Worm (Caenorhabditis elegans) whole organism, L3 larva: ENCODE measurements around the gene ehbp-1.
A peak's percentile ranks its signal among the peaks of the same experiment; 100 is the strongest.

Experiments
- R02D3.7 ChIP-seq: fragments of 150-350 bp; optimal IDR thresholded peaks from 2 replicates; lab custom pipeline; 2014; ENCODE audit warnings: missing biosample characterization, missing genetic modification characterization
- ZK546.5 ChIP-seq: sonication (generic microtip); optimal IDR thresholded peaks from 2 replicates; lab custom pipeline; 2017; ENCODE audit warnings: missing biosample characterization, missing genetic modification characterization
- aly-2 ChIP-seq: fragments of 150-350 bp; optimal IDR thresholded peaks from 2 replicates; lab custom pipeline; 2014; ENCODE audit warnings: missing biosample characterization, missing genetic modification characterization
- ama-1 ChIP-seq: fragments of 150-350 bp; optimal IDR thresholded peaks from 2 replicates; lab custom pipeline; 2018
- ceh-16 ChIP-seq: sonication (generic microtip); optimal IDR thresholded peaks from 2 replicates; lab custom pipeline; 2017; ENCODE audit warnings: missing biosample characterization, missing genetic modification characterization
- ceh-28 ChIP-seq: fragments of 150-350 bp; optimal IDR thresholded peaks from 2 replicates; lab custom pipeline; 2014; ENCODE audit warnings: missing biosample characterization, missing genetic modification reagents, missing genetic modification characterization
- ceh-82 ChIP-seq: fragments of 150-350 bp; optimal IDR thresholded peaks from 2 replicates; lab custom pipeline; 2014; ENCODE audit warnings: missing biosample characterization, missing genetic modification characterization
- ceh-9 ChIP-seq: sonication (generic microtip); optimal IDR thresholded peaks from 2 replicates; lab custom pipeline; 2018; ENCODE audit warnings: missing biosample characterization, missing genetic modification characterization
- daf-12 ChIP-seq: fragments of 150-350 bp; optimal IDR thresholded peaks from 2 replicates; lab custom pipeline; 2014; ENCODE audit warnings: missing biosample characterization, missing genetic modification reagents, missing genetic modification characterization
- egl-27 ChIP-seq: sonication (generic microtip); optimal IDR thresholded peaks from 4 replicates; lab custom pipeline; 2017; ENCODE audit warnings: missing biosample characterization, missing genetic modification reagents, missing genetic modification characterization
- egl-5 ChIP-seq: fragments of 150-350 bp; optimal IDR thresholded peaks from 2 replicates; lab custom pipeline; 2017; ENCODE audit warnings: missing biosample characterization, missing genetic modification reagents, missing genetic modification characterization, inconsistent platforms
- elt-1 ChIP-seq: fragments of 150-350 bp; optimal IDR thresholded peaks from 2 replicates; lab custom pipeline; 2014; ENCODE audit warnings: missing biosample characterization, missing genetic modification characterization
- elt-2 ChIP-seq: sonication (generic microtip); optimal IDR thresholded peaks from 2 replicates; lab custom pipeline; 2016; ENCODE audit warnings: missing genetic modification reagents, mild to moderate bottlenecking, missing genetic modification characterization, missing compliant biosample characterization
- elt-3 ChIP-seq, 3 experiments: fragments of 150-350 bp in 1 of 3; sonication (generic microtip) in 2 of 3; optimal IDR thresholded peaks; 2 replicates in 2 of 3; 4 replicates in 1 of 3; lab custom pipeline; 2014 to 2017; ENCODE audit warnings: missing biosample characterization in 3 of 3, missing genetic modification characterization in 3 of 3
- eor-1 ChIP-seq, 2 experiments: fragments of 150-350 bp; optimal IDR thresholded peaks; 2 replicates each; lab custom pipeline; 2014 to 2018; ENCODE audit warnings: missing biosample characterization in 2 of 2, missing genetic modification characterization in 2 of 2
- fkh-10 ChIP-seq: sonication (generic microtip); optimal IDR thresholded peaks from 2 replicates; lab custom pipeline; 2017; ENCODE audit warnings: missing biosample characterization, missing genetic modification reagents, missing genetic modification characterization
- fkh-2 ChIP-seq: fragments of 150-350 bp; optimal IDR thresholded peaks from 2 replicates; lab custom pipeline; 2014; ENCODE audit warnings: missing biosample characterization, missing genetic modification reagents, missing genetic modification characterization
- fos-1 ChIP-seq: fragments of 150-350 bp; optimal IDR thresholded peaks from 2 replicates; lab custom pipeline; 2014; ENCODE audit warnings: missing biosample characterization, missing genetic modification characterization
- hmg-11 ChIP-seq: sonication (generic microtip); optimal IDR thresholded peaks from 2 replicates; lab custom pipeline; 2016; ENCODE audit warnings: missing genetic modification characterization, missing compliant biosample characterization
- jun-1 ChIP-seq: fragments of 150-350 bp; optimal IDR thresholded peaks from 2 replicates; lab custom pipeline; 2014; ENCODE audit warnings: missing biosample characterization, missing genetic modification reagents, missing genetic modification characterization
- lin-15B ChIP-seq: fragments of 150-350 bp; optimal IDR thresholded peaks from 2 replicates; lab custom pipeline; 2014; ENCODE audit warnings: missing biosample characterization, missing genetic modification characterization
- lin-39 ChIP-seq: fragments of 150-350 bp; optimal IDR thresholded peaks from 2 replicates; lab custom pipeline; 2018; ENCODE audit warnings: missing biosample characterization, missing genetic modification reagents, missing genetic modification characterization
- lsy-12 ChIP-seq: sonication (generic microtip); optimal IDR thresholded peaks from 2 replicates; lab custom pipeline; 2016; ENCODE audit warnings: mild to moderate bottlenecking, missing genetic modification characterization, missing compliant biosample characterization
- mdl-1 ChIP-seq: fragments of 150-350 bp; optimal IDR thresholded peaks from 2 replicates; lab custom pipeline; 2014; ENCODE audit warnings: missing biosample characterization, missing genetic modification characterization
- mml-1 ChIP-seq: fragments of 150-350 bp; sonication (generic microtip); optimal IDR thresholded peaks from 3 replicates; lab custom pipeline; 2014; ENCODE audit warnings: missing biosample characterization, missing genetic modification characterization
- nfya-1 ChIP-seq: sonication (generic microtip); optimal IDR thresholded peaks from 2 replicates; lab custom pipeline; 2017; ENCODE audit warnings: missing genetic modification characterization, mild to moderate bottlenecking, missing compliant biosample characterization, antibody characterized with exemption, moderate library complexity; ENCODE audit not compliant: insufficient read depth
- nhr-12 ChIP-seq: fragments of 150-350 bp; optimal IDR thresholded peaks from 2 replicates; lab custom pipeline; 2014; ENCODE audit warnings: missing biosample characterization, missing genetic modification characterization
- nhr-23 ChIP-seq: fragments of 150-350 bp; optimal IDR thresholded peaks from 2 replicates; lab custom pipeline; 2014; ENCODE audit warnings: missing biosample characterization, missing genetic modification reagents, missing genetic modification characterization
- nhr-237 ChIP-seq: fragments of 150-350 bp; optimal IDR thresholded peaks from 2 replicates; lab custom pipeline; 2014; ENCODE audit warnings: missing biosample characterization, missing genetic modification characterization
- nhr-25 ChIP-seq: sonication (generic microtip); optimal IDR thresholded peaks from 2 replicates; lab custom pipeline; 2017; ENCODE audit warnings: missing biosample characterization, missing genetic modification characterization
- nhr-28 ChIP-seq: fragments of 150-350 bp; optimal IDR thresholded peaks from 2 replicates; lab custom pipeline; 2014; ENCODE audit warnings: missing biosample characterization, missing genetic modification characterization
- nhr-43 ChIP-seq: sonication (generic microtip); optimal IDR thresholded peaks from 2 replicates; lab custom pipeline; 2016; ENCODE audit warnings: mild to moderate bottlenecking, missing genetic modification characterization, missing compliant biosample characterization; ENCODE audit not compliant: poor library complexity, severe bottlenecking
- nhr-67 ChIP-seq: fragments of 150-350 bp; optimal IDR thresholded peaks from 2 replicates; lab custom pipeline; 2014; ENCODE audit warnings: missing biosample characterization, missing genetic modification characterization
- nhr-76 ChIP-seq: fragments of 150-350 bp; sonication (generic microtip); optimal IDR thresholded peaks from 5 replicates; lab custom pipeline; 2014; ENCODE audit warnings: missing biosample characterization, missing genetic modification characterization
- nhr-77 ChIP-seq: fragments of 150-350 bp; optimal IDR thresholded peaks from 2 replicates; lab custom pipeline; 2014; ENCODE audit warnings: missing biosample characterization, missing genetic modification characterization
- pha-4 ChIP-seq: fragments of 150-350 bp; optimal IDR thresholded peaks from 2 replicates; lab custom pipeline; 2014; ENCODE audit warnings: missing biosample characterization, missing genetic modification reagents, missing genetic modification characterization
- pqm-1 ChIP-seq: fragments of 150-350 bp; optimal IDR thresholded peaks from 2 replicates; lab custom pipeline; 2017; ENCODE audit warnings: missing biosample characterization, missing genetic modification characterization, inconsistent platforms
- sea-2 ChIP-seq: fragments of 150-350 bp; sonication (generic microtip); optimal IDR thresholded peaks from 4 replicates; lab custom pipeline; 2014; ENCODE audit warnings: missing biosample characterization, missing genetic modification reagents, missing genetic modification characterization
- snpc-4 ChIP-seq: fragments of 150-350 bp; optimal IDR thresholded peaks from 2 replicates; lab custom pipeline; 2014; ENCODE audit warnings: missing biosample characterization, missing genetic modification characterization
- tbx-2 ChIP-seq: sonication (generic microtip); optimal IDR thresholded peaks from 2 replicates; lab custom pipeline; 2016; ENCODE audit warnings: mild to moderate bottlenecking, missing genetic modification characterization, missing compliant biosample characterization
- unc-39 ChIP-seq: sonication (generic microtip); optimal IDR thresholded peaks from 4 replicates; lab custom pipeline; 2017; ENCODE audit warnings: missing biosample characterization, missing genetic modification characterization
- unc-62 ChIP-seq: fragments of 150-350 bp; sonication (generic microtip); optimal IDR thresholded peaks from 4 replicates; lab custom pipeline; 2014; ENCODE audit warnings: missing biosample characterization, missing genetic modification reagents, missing genetic modification characterization
- zag-1 ChIP-seq: fragments of 150-350 bp; optimal IDR thresholded peaks from 2 replicates; lab custom pipeline; 2014; ENCODE audit warnings: missing biosample characterization, missing genetic modification characterization
- ztf-11 ChIP-seq: fragments of 150-350 bp; optimal IDR thresholded peaks from 2 replicates; lab custom pipeline; 2014; ENCODE audit warnings: missing biosample characterization, missing genetic modification characterization
- ztf-4 ChIP-seq: fragments of 150-350 bp; optimal IDR thresholded peaks from 2 replicates; lab custom pipeline; 2014; ENCODE audit warnings: missing biosample characterization, missing genetic modification characterization

ehbp-1 gene

ce11 chrV:9545238-9545709 lies 5.2 kb upstream of the ehbp-1 start, which contains the start of the genes his-35 and his-41:
Gene his-35 (minus strand): TSS chrV:9545288.
Gene his-41 (plus strand): TSS chrV:9545536.
- peak; percentile 37 for TF ChIP-seq lin-15B
- peak; percentile 15 for TF ChIP-seq nhr-43 (tag; lab: Kevin White, UChicago)
- peak; percentile 57 for TF ChIP-seq lin-39 (tag; lab: Kevin White, UChicago)
- TF ChIP-seq nhr-25 (tag; lab: Kevin White, UChicago): peak; percentile 77
- peak; percentile 7 for TF ChIP-seq ceh-28 (tag; lab: Kevin White, UChicago)
- TF ChIP-seq lsy-12 (tag; lab: Kevin White, UChicago): peak; percentile 3
- no peak for TF ChIP-seq aly-2
- TF ChIP-seq nfya-1 (tag; lab: Kevin White, UChicago): peak; percentile 69
- peak; percentile 34 for TF ChIP-seq pha-4
- peak; percentile 41 for TF ChIP-seq jun-1 (tag; lab: Kevin White, UChicago)
- TF ChIP-seq nhr-23 (tag; lab: Kevin White, UChicago): no peak
- TF ChIP-seq snpc-4 (tag; lab: Kevin White, UChicago): peak; percentile 24
- TF ChIP-seq pqm-1 (tag; lab: Kevin White, UChicago): no peak
- TF ChIP-seq ztf-11 (tag; lab: Kevin White, UChicago): no peak
- TF ChIP-seq ama-1: peak; percentile 85
- TF ChIP-seq tbx-2: peak; percentile 16
- TF ChIP-seq elt-2 (tag; lab: Kevin White, UChicago): no peak

ce11 chrV:9546042-9546581 lies 4.3 kb upstream of the ehbp-1 start, which contains the start of gene C50F4.6:
Gene C50F4.6 (plus strand): TSS chrV:9546092.
- TF ChIP-seq ama-1 (peak; percentile 48), nhr-76 (no peak)
- TF ChIP-seq, all 47 proteins: peak for 1

ce11 chrV:9546860-9547269 lies 3.6 kb upstream of the ehbp-1 start, which contains the start of gene his-37:
Gene his-37 (plus strand): TSS chrV:9547105.
- peak; percentile 91 for TF ChIP-seq ztf-4 (tag; lab: Kevin White, UChicago)
- peak; percentile 40 for TF ChIP-seq ztf-11 (tag; lab: Kevin White, UChicago)
- peak; percentile 72 for TF ChIP-seq ceh-16 (tag; lab: Kevin White, UChicago)
- no peak for TF ChIP-seq daf-12 (tag; lab: Kevin White, UChicago)
- peak; percentile 100 for TF ChIP-seq nhr-25 (tag; lab: Kevin White, UChicago)
- no peak for TF ChIP-seq nhr-67 (tag; lab: Kevin White, UChicago)
- TF ChIP-seq egl-5: peak; percentile 87
- peak; percentile 71 for TF ChIP-seq nhr-28 (tag; lab: Kevin White, UChicago)
- TF ChIP-seq ama-1: peak; percentile 88
- TF ChIP-seq R02D3.7 (tag; lab: Kevin White, UChicago): peak; percentile 89
- peak; percentile 98 for TF ChIP-seq pha-4
- peak; percentile 94 for TF ChIP-seq sea-2 (GFP tag; lab: Kevin White, UChicago)
- peak; percentile 95 for TF ChIP-seq fos-1 (tag; lab: Kevin White, UChicago)
- peak; percentile 97 for TF ChIP-seq tbx-2
- peak; percentile 84 to 86 for TF ChIP-seq eor-1 (tag; optimal IDR thresholded peaks at IDR 0.05; lab: Kevin White, UChicago)
- peak; percentile 91 for TF ChIP-seq hmg-11 (tag; lab: Kevin White, UChicago)
- TF ChIP-seq lin-39 (tag; lab: Kevin White, UChicago): peak; percentile 97
- TF ChIP-seq unc-62: peak; percentile 97
- peak; percentile 100 for TF ChIP-seq nhr-23 (tag; lab: Kevin White, UChicago)
- peak; percentile 92 for TF ChIP-seq ceh-82
- TF ChIP-seq fkh-2 (tag; lab: Kevin White, UChicago): peak; percentile 73
- peak; percentile 44 for TF ChIP-seq ZK546.5 (tag; lab: Kevin White, UChicago)
- peak; percentile 96 for TF ChIP-seq snpc-4 (tag; lab: Kevin White, UChicago)
- peak; percentile 92 for TF ChIP-seq nhr-76
- TF ChIP-seq elt-2 (tag; lab: Kevin White, UChicago): peak; percentile 94
- TF ChIP-seq pqm-1 (tag; lab: Kevin White, UChicago): peak; percentile 90
- TF ChIP-seq lin-15B: peak; percentile 95
- peak; percentile 92 for TF ChIP-seq ceh-28 (tag; lab: Kevin White, UChicago)
- TF ChIP-seq jun-1 (tag; lab: Kevin White, UChicago): peak; percentile 98
- TF ChIP-seq nfya-1 (tag; lab: Kevin White, UChicago): peak; percentile 98
- TF ChIP-seq lsy-12 (tag; lab: Kevin White, UChicago): peak; percentile 99
- TF ChIP-seq elt-1: peak; percentile 88
- TF ChIP-seq unc-39 (tag; lab: Kevin White, UChicago): no peak
- peak; percentile 64 for TF ChIP-seq aly-2
- no peak for TF ChIP-seq nhr-12 (tag; lab: Kevin White, UChicago)
- TF ChIP-seq elt-3 (tag; optimal IDR thresholded peaks at IDR 0.05; lab: Kevin White, UChicago): peak; percentile 76 to 98 (median 96)
- TF ChIP-seq nhr-43 (tag; lab: Kevin White, UChicago): peak; percentile 98
- TF ChIP-seq ceh-9 (tag; lab: Kevin White, UChicago): no peak
- no peak for TF ChIP-seq nhr-237 (tag; lab: Kevin White, UChicago)
- peak; percentile 92 for TF ChIP-seq nhr-77
- peak; percentile 99 for TF ChIP-seq fkh-10 (GFP tag; lab: Kevin White, UChicago)
- peak; percentile 52 for TF ChIP-seq mdl-1
- peak; percentile 86 for TF ChIP-seq zag-1 (tag; lab: Kevin White, UChicago)
- no peak for TF ChIP-seq mml-1
- peak; percentile 90 for TF ChIP-seq egl-27
